Fruit fly (Drosophila melanogaster): ENCODE data around the gene shv.

dm6 chr2L:480196-480511 is 27.2 kb downstream of the shv start:
- TF ChIP-seq CG10631 (GFP tag; optimal IDR thresholded peaks at IDR 0.05) = no peak
- no peak for TF ChIP-seq Blimp-1 (GFP tag; optimal IDR thresholded peaks at IDR 0.05)
- TF ChIP-seq salr (GFP tag; optimal IDR thresholded peaks at IDR 0.05) = no peak
- TF ChIP-seq svp (GFP tag) = peak; percentile 89

Data from whole organism, prepupa.